Worm (Caenorhabditis elegans) whole organism, mixed stage, embryonic: ENCODE results near the gene icd-1.

Experiments
- M03D4.4 ChIP-seq: sonication (generic microtip); optimal IDR thresholded peaks from 2 replicates; lab custom pipeline; 2017; ENCODE audit warnings: mild to moderate bottlenecking, missing genetic modification characterization, missing compliant biosample characterization
- bed-3 ChIP-seq: fragments of 200-800 bp; sonication (Bioruptor generic); optimal IDR thresholded peaks from 3 replicates; lab custom pipeline; 2018; ENCODE audit warnings: mild to moderate bottlenecking, missing genetic modification characterization, moderate library complexity, missing compliant biosample characterization
- blmp-1 ChIP-seq: fragments of 150-350 bp; optimal IDR thresholded peaks from 2 replicates; lab custom pipeline; 2014; ENCODE audit warnings: missing biosample characterization, missing genetic modification characterization
- ceh-39 ChIP-seq: fragments of 150-350 bp; optimal IDR thresholded peaks from 2 replicates; lab custom pipeline; 2014; ENCODE audit warnings: missing biosample characterization, missing genetic modification characterization
- ceh-43 ChIP-seq: fragments of 200-800 bp; sonication (Bioruptor generic); optimal IDR thresholded peaks from 2 replicates; lab custom pipeline; 2018; ENCODE audit warnings: mild to moderate bottlenecking, missing genetic modification characterization, moderate library complexity, missing compliant biosample characterization
- ceh-83 ChIP-seq: fragments of 200-800 bp; sonication (Bioruptor generic); optimal IDR thresholded peaks from 2 replicates; lab custom pipeline; 2018; ENCODE audit warnings: mild to moderate bottlenecking, missing genetic modification characterization, missing compliant biosample characterization
- cnd-1 ChIP-seq: fragments of 200-800 bp; sonication (Bioruptor generic); optimal IDR thresholded peaks from 2 replicates; lab custom pipeline; 2018; ENCODE audit warnings: mild to moderate bottlenecking, missing genetic modification characterization, missing compliant biosample characterization
- drap-1 ChIP-seq: fragments of 200-800 bp; sonication (Bioruptor generic); optimal IDR thresholded peaks from 3 replicates; lab custom pipeline; 2018; ENCODE audit warnings: mild to moderate bottlenecking, missing genetic modification characterization, missing compliant biosample characterization
- elt-1 ChIP-seq: sonication (generic microtip); optimal IDR thresholded peaks from 2 replicates; lab custom pipeline; 2017; ENCODE audit warnings: missing genetic modification characterization, mild to moderate bottlenecking, missing compliant biosample characterization, antibody characterized with exemption, moderate library complexity, borderline replicate concordance; ENCODE audit not compliant: insufficient read depth
- elt-3 ChIP-seq: fragments of 150-350 bp; optimal IDR thresholded peaks from 2 replicates; lab custom pipeline; 2014; ENCODE audit warnings: missing biosample characterization, missing genetic modification characterization
- flh-1 ChIP-seq: fragments of 200-800 bp; sonication (Bioruptor generic); optimal IDR thresholded peaks from 2 replicates; lab custom pipeline; 2018; ENCODE audit warnings: mild to moderate bottlenecking, missing genetic modification characterization, moderate library complexity, missing compliant biosample characterization
- lin-32 ChIP-seq: fragments of 200-800 bp; sonication (Bioruptor generic); optimal IDR thresholded peaks from 2 replicates; lab custom pipeline; 2018; ENCODE audit warnings: mild to moderate bottlenecking, missing genetic modification characterization, missing compliant biosample characterization
- lsy-2 ChIP-seq: fragments of 150-350 bp; optimal IDR thresholded peaks from 2 replicates; lab custom pipeline; 2014; ENCODE audit warnings: missing biosample characterization, missing genetic modification characterization
- mep-1 ChIP-seq: fragments of 150-350 bp; optimal IDR thresholded peaks from 2 replicates; lab custom pipeline; 2017; ENCODE audit warnings: missing biosample characterization, missing genetic modification reagents, missing genetic modification characterization, inconsistent platforms
- mls-2 ChIP-seq: sonication (generic microtip); optimal IDR thresholded peaks from 2 replicates; lab custom pipeline; 2016; ENCODE audit warnings: mild to moderate bottlenecking, missing genetic modification characterization, moderate library complexity, missing compliant biosample characterization
- nhr-12 ChIP-seq: fragments of 150-350 bp; optimal IDR thresholded peaks from 2 replicates; lab custom pipeline; 2014; ENCODE audit warnings: missing biosample characterization, missing genetic modification characterization
- nhr-2 ChIP-seq: fragments of 150-350 bp; optimal IDR thresholded peaks from 2 replicates; lab custom pipeline; 2014; ENCODE audit warnings: missing biosample characterization, missing genetic modification characterization
- nhr-237 ChIP-seq: fragments of 150-350 bp; optimal IDR thresholded peaks from 2 replicates; lab custom pipeline; 2014; ENCODE audit warnings: missing biosample characterization, missing genetic modification characterization
- nhr-76 ChIP-seq: sonication (generic microtip); optimal IDR thresholded peaks from 2 replicates; lab custom pipeline; 2017; ENCODE audit warnings: missing biosample characterization, missing genetic modification characterization
- pha-4 ChIP-seq: fragments of 150-350 bp; optimal IDR thresholded peaks from 2 replicates; lab custom pipeline; 2018; ENCODE audit warnings: missing biosample characterization, missing genetic modification reagents, missing genetic modification characterization
- sem-2 ChIP-seq: fragments of 200-800 bp; sonication (Bioruptor generic); optimal IDR thresholded peaks from 2 replicates; lab custom pipeline; 2018; ENCODE audit warnings: mild to moderate bottlenecking, missing genetic modification characterization, missing compliant biosample characterization
- snpc-4 ChIP-seq: fragments of 150-350 bp; optimal IDR thresholded peaks from 2 replicates; lab custom pipeline; 2014; ENCODE audit warnings: missing biosample characterization, missing genetic modification characterization
- sptf-1 ChIP-seq: sonication (generic microtip); optimal IDR thresholded peaks from 2 replicates; lab custom pipeline; 2017; ENCODE audit warnings: mild to moderate bottlenecking, missing genetic modification characterization, moderate library complexity, missing compliant biosample characterization
- tbx-8 ChIP-seq: fragments of 200-800 bp; sonication (Bioruptor generic); optimal IDR thresholded peaks from 2 replicates; lab custom pipeline; 2018; ENCODE audit warnings: mild to moderate bottlenecking, missing genetic modification characterization, moderate library complexity, missing compliant biosample characterization
- unc-120 ChIP-seq: sonication (generic microtip); optimal IDR thresholded peaks from 2 replicates; lab custom pipeline; 2017; ENCODE audit warnings: missing genetic modification characterization, missing compliant biosample characterization; ENCODE audit not compliant: poor library complexity, severe bottlenecking
- unc-39 ChIP-seq: fragments of 150-350 bp; optimal IDR thresholded peaks from 2 replicates; lab custom pipeline; 2014; ENCODE audit warnings: missing biosample characterization, missing genetic modification characterization
- unc-62 ChIP-seq: fragments of 150-350 bp; optimal IDR thresholded peaks from 2 replicates; lab custom pipeline; 2014; ENCODE audit warnings: missing biosample characterization, missing genetic modification reagents, missing genetic modification characterization
- zip-8 ChIP-seq: fragments of 150-350 bp; optimal IDR thresholded peaks from 2 replicates; lab custom pipeline; 2014; ENCODE audit warnings: missing biosample characterization, missing genetic modification characterization
- ztf-11 ChIP-seq: fragments of 150-350 bp; optimal IDR thresholded peaks from 2 replicates; lab custom pipeline; 2014; ENCODE audit warnings: missing biosample characterization, missing genetic modification characterization

Gene icd-1

DNA sequence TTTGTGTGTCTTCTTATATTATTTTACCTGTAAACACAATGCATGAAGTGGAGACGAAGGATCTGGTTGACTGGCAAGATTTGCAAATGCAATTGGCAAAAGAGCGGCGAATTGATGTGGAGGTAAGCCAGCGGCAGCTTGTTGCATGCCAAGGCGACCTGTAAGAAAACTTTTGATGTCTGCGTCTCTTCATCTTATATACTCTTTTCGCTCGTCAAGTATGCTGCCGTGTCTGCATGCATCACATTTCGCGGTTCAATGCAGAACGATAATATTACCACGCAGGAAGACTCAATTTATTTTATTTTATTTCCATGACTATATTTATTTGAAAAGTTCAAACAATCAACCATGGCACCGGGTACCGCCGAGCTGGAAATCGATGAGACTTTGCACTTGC lies 12.5 kb upstream of the icd-1 start, which contains the start of gene vps-33.2 (continued):
- TF ChIP-seq sptf-1: no peak

DNA sequence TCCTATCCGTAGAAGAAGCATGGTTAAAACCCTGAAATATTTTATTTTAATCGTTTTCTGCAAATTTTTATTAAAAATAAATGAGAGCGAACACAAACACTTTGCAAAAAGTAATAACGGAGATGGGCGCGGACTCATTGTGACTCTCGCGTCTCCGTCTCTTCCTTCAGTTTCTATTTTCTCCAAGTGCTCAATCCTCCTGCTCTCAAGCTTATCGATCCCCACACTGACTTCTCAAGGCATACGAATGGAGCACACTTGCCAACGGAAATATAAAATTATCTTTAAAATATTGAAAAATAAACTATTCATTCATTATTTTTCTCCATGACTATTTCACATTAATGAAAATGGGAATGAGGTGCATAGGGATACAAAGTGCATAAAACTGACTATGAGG lies 9.6 kb upstream of the icd-1 start, which contains the start of gene dnj-8:
Gene dnj-8, minus strand, starts transcription at position 31 of the 400 bp plus-strand sequence.
- no peak for TF ChIP-seq unc-62 (GFP tag; lab: Kevin White, UChicago)
- no peak for TF ChIP-seq ceh-43 (GFP tag; lab: Kevin White, UChicago)
- no peak for TF ChIP-seq nhr-76 (tag; lab: Kevin White, UChicago)
- no peak for TF ChIP-seq M03D4.4 (tag; lab: Kevin White, UChicago)
- TF ChIP-seq sem-2: no peak
- TF ChIP-seq pha-4: no peak
- no peak for TF ChIP-seq ceh-39 (tag; lab: Kevin White, UChicago)
- TF ChIP-seq unc-39 (tag; lab: Kevin White, UChicago): no peak
- no peak for TF ChIP-seq unc-120
- no peak for TF ChIP-seq bed-3
- no peak for TF ChIP-seq mls-2 (tag; lab: Kevin White, UChicago)
- no peak for TF ChIP-seq ceh-83 (GFP tag; lab: Kevin White, UChicago)
- TF ChIP-seq tbx-8: no peak
- no peak for TF ChIP-seq snpc-4 (tag; lab: Kevin White, UChicago)
- TF ChIP-seq lin-32 (GFP tag; lab: Kevin White, UChicago): no peak
- TF ChIP-seq lsy-2: no peak
- no peak for TF ChIP-seq flh-1 (GFP tag; lab: Kevin White, UChicago)
- no peak for TF ChIP-seq blmp-1 (tag; lab: Kevin White, UChicago)
- no peak for TF ChIP-seq mep-1 (tag; lab: Kevin White, UChicago)
- no peak for TF ChIP-seq drap-1 (GFP tag; lab: Kevin White, UChicago)
- TF ChIP-seq, all 35 proteins: peak for 0

DNA sequence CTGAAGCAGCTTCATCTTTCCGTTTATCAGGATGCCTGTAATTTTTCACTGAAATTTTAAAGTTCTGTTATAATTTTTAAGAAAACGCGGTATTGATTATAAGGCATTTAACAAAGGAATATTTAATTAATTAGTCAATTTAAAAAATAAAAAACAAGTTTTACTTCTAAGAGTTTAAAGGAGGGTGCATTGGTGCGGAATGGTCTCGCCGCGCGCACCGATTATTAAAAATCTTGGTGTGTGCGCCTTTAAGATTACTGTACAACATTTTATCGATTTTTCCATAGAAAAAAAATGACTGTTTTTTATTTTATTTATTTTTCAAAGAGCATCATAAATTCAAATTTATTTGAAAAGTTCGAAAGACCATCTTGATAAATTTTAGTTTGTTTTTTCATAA lies 9.1 kb upstream of the icd-1 start:
- TF ChIP-seq lin-32 (GFP tag; lab: Kevin White, UChicago): no peak
- no peak for TF ChIP-seq ceh-43 (GFP tag; lab: Kevin White, UChicago)
- TF ChIP-seq nhr-76 (tag; lab: Kevin White, UChicago): no peak
- TF ChIP-seq elt-1 (tag; lab: Kevin White, UChicago): no peak
- TF ChIP-seq lsy-2: no peak
- TF ChIP-seq, all 35 proteins: peak for 0

DNA sequence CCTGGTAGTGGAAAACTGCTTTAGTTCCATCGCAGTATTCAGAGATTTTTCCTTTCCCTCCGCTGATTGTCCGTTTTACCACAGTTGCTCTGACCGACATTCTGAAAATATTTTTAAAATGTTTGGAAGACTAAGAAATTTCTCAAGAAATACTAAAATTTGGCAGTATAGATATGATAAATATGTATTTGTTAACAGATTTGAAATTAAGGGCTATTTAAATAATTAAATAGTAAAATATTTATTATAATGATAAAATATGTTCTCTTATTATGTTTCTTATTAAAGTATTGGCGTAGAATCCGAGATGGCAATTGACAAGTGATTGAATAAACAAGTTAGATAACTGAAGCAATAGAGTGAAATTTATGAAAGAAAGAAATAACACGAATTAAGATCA lies 5.7 kb upstream of the icd-1 start, which contains the start of gene aipr-1:
Gene aipr-1, minus strand, starts transcription at position 101 of the 400 bp plus-strand sequence.
- TF ChIP-seq zip-8 (no peak), nhr-2 (tag; lab: Kevin White, UChicago) (no peak), ztf-11 (tag; lab: Kevin White, UChicago) (no peak)

DNA sequence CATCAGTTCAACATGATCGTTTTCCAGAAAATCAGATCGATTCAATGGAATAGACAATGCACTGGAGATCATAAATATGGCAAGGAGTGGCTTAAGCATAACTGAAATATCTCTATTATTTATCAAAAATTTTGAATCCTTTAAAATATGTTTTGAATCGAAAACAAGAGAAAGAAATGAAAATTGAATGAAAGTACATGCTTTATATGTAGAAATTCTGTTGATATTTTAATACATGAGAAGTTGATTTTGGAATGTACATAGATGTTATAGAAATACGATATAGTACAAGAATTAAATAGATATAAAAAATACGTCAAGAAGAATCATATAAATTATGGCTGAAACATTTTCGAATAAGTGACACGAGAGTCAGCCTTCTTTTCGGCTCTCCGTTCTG lies 3.8 kb upstream of the icd-1 start, which contains the start of gene C56C10.9:
Gene C56C10.9, minus strand, starts transcription at position 101 of the 400 bp plus-strand sequence.
- TF ChIP-seq mep-1 (tag; lab: Kevin White, UChicago) (no peak), nhr-12 (tag; lab: Kevin White, UChicago) (no peak), lin-32 (GFP tag; lab: Kevin White, UChicago) (no peak), unc-39 (tag; lab: Kevin White, UChicago) (no peak), ceh-43 (GFP tag; lab: Kevin White, UChicago) (no peak), bed-3 (no peak)

DNA sequence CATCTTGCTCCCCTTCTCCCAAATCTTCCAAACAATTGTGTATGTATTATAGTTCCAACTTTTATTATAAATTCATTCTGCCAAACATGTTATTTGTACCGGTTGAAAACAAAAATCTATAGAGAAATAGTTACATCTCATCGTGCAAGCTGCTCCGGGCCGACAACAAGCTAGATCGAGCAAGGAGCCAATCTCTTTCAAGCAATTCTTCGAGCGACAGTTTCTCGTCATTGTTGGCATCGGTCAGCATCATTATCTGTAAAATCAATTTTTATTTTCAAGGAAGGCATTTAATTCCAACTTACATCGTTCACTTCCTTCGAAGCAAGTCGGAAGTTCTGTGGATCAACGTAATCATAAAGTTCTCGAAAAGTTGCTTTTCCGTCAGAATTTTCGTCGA lies 2.5 kb upstream of the icd-1 start:
- TF ChIP-seq blmp-1 (tag; lab: Kevin White, UChicago) (no peak), cnd-1 (tag; lab: Kevin White, UChicago) (no peak), nhr-76 (tag; lab: Kevin White, UChicago) (no peak), tbx-8 (no peak), zip-8 (no peak)

DNA sequence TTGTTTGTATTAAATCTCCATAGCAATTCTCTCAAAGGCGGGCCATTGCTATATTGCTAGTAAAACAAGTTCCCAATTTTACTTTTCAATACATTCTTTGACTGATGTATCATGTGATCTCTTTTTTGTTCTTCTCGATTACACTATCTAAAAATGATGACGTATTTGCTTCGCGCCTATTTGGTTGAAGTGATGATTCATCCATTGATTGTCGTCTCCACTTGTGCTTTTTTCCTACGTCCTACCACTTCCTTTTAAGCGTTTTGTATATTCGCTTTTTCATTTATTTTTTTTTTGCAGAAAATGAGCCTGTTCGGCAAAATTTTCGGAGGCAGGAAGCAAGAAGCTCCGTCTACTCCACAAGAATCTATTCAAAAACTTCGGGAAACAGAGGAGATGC lies 953 bp upstream of the icd-1 start, which contains the start of gene vps-32.1:
Gene vps-32.1, plus strand, starts transcription at position 301 of the 400 bp plus-strand sequence.
- TF ChIP-seq nhr-237: no peak
- TF ChIP-seq sptf-1: no peak
- TF ChIP-seq unc-62 (GFP tag; lab: Kevin White, UChicago): no peak
- no peak for TF ChIP-seq elt-3 (tag; lab: Kevin White, UChicago)
- no peak for TF ChIP-seq nhr-2 (tag; lab: Kevin White, UChicago)
